Worm (Caenorhabditis elegans) whole organism, L1 larva: Measurements from ENCODE around the gene col-74.

Experiments
- C16A3.4 ChIP-seq: fragments of 150-350 bp; optimal IDR thresholded peaks from 2 replicates; lab custom pipeline; 2014; ENCODE audit warnings: missing biosample characterization, missing genetic modification characterization
- ceh-82 ChIP-seq, 3 experiments: fragments of 150-350 bp in 1 of 3; sonication (generic microtip) in 2 of 3; optimal IDR thresholded peaks; 2 replicates each; lab custom pipeline; 2014 to 2017; ENCODE audit warnings: missing biosample characterization in 3 of 3, missing genetic modification characterization in 3 of 3
- efl-1 ChIP-seq, 4 experiments: fragments of 150-350 bp; optimal IDR thresholded peaks in 3 of 4; peaks in 1 of 4; 1 replicate in 1 of 4; 2 replicates in 3 of 4; lab custom pipeline; 2014; ENCODE audit warnings: missing biosample characterization in 2 of 4, missing genetic modification characterization in 2 of 4, missing genetic modification reagents in 2 of 4
- irx-1 ChIP-seq: sonication (generic microtip); optimal IDR thresholded peaks from 2 replicates; lab custom pipeline; 2016; ENCODE audit warnings: missing genetic modification characterization, missing compliant biosample characterization
- lin-13 ChIP-seq: fragments of 150-350 bp; optimal IDR thresholded peaks from 2 replicates; lab custom pipeline; 2014; ENCODE audit warnings: missing biosample characterization, missing genetic modification reagents, missing genetic modification characterization
- lin-15B ChIP-seq: fragments of 150-350 bp; sonication (generic microtip); optimal IDR thresholded peaks from 3 replicates; lab custom pipeline; 2014; ENCODE audit warnings: missing biosample characterization, missing genetic modification characterization
- lir-3 ChIP-seq: sonication (generic microtip); optimal IDR thresholded peaks from 2 replicates; lab custom pipeline; 2016; ENCODE audit warnings: mild to moderate bottlenecking, missing genetic modification characterization, moderate library complexity, missing compliant biosample characterization; ENCODE audit not compliant: poor library complexity
- nhr-28 ChIP-seq: fragments of 150-350 bp; optimal IDR thresholded peaks from 2 replicates; lab custom pipeline; 2014; ENCODE audit warnings: missing biosample characterization, missing genetic modification characterization
- tbx-2 ChIP-seq: sonication (generic microtip); optimal IDR thresholded peaks from 2 replicates; lab custom pipeline; 2016; ENCODE audit warnings: missing genetic modification characterization, missing compliant biosample characterization
- tlp-1 ChIP-seq: fragments of 150-350 bp; optimal IDR thresholded peaks from 2 replicates; lab custom pipeline; 2014; ENCODE audit warnings: missing biosample characterization, missing genetic modification characterization

ce11 chrII:5801075-5801474 lies 29.1 kb upstream of the col-74 start, which contains the start of the genes K05F1.9 and K05F1.1:
- TF ChIP-seq ceh-82 (tag; optimal IDR thresholded peaks at IDR 0.05; lab: Kevin White, UChicago) (no peak), nhr-28 (no peak), lin-13 (GFP tag; lab: Kevin White, UChicago) (no peak), C16A3.4 (no peak), lin-15B (tag; lab: Kevin White, UChicago) (no peak), irx-1 (tag; lab: Kevin White, UChicago) (no peak), tlp-1 (no peak), tbx-2 (tag; lab: Kevin White, UChicago) (no peak), lir-3 (no peak), efl-1 (optimal IDR thresholded peaks at IDR 0.05; lab: Kevin White, UChicago) (no peak), efl-1 (GFP tag; optimal IDR thresholded peaks at IDR 0.05 in 1 of 2; lab: Kevin White, UChicago) (no peak)
